Worm (Caenorhabditis elegans): ENCODE measurements around the gene srxa-4.

- TF ChIP-seq C17E4.6 (GFP tag; IDR thresholded peaks at IDR 0.05), result no peak
- no peak for TF ChIP-seq ama-1 (optimal IDR thresholded peaks at IDR 0.05)
- no peak for TF ChIP-seq ama-1 (GFP tag; optimal IDR thresholded peaks at IDR 0.05)
These were observed 34.0 kb downstream of the srxa-4 start, which contains the start of gene try-8 for ce11 chrV:7454236-7454635.
